Fruit fly (Drosophila melanogaster): ENCODE measurements around the gene eEF1gamma.
A peak's percentile ranks its signal among the peaks of the same experiment; 100 is the strongest.

The eEF1gamma gene

DNA sequence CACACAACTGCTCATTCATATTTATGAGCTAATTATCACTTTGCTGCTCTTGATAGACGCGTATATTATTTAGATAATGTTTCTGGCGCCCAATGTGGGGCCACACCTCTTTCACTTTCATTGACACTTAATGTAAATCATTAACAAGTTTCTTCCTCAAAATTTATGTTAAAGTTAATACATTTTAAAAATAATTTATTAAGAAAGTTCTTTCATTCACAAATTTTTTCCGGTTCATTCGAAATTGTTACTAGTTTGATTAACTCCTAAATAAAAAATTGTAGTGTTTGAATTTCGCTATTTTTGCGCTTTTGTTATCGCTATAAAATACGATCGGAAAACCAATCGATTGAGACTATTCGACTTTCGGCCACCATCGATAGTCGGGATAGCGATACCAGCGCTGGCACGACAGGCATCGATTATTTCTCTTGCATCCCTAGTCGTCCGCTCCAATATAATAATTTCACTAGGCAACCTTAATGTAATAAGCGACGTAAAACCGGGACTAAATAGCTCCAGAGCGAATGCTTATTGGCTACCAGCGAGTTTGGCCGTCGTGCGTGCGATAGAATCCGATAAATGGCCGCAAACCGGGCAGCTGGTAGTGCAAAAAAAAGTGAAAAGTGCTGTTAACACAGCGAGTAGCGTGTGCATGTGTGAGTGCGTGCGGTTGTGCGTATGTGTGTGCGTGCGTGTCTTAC, 8.9 kb downstream of the eEF1gamma start, which contains the start of gene Usp1 (continued):
- TF ChIP-seq CG33557 (GFP tag; optimal IDR thresholded peaks at IDR 0.05), result no peak
- TF ChIP-seq dmrt11E (tag; optimal IDR thresholded peaks at IDR 0.05), result no peak
- peak; percentile 16 for TF ChIP-seq CG10979 (tag; optimal IDR thresholded peaks at IDR 0.05)
- TF ChIP-seq MTF-1 (GFP tag; optimal IDR thresholded peaks at IDR 0.05; ENCODE audit: borderline replicate concordance), result no peak
- TF ChIP-seq CG6791 (GFP tag; IDR thresholded peaks at IDR 0.05; ENCODE audit: partially characterized antibody), result peak; percentile 99
- TF ChIP-seq CG9727 (GFP tag; optimal IDR thresholded peaks at IDR 0.05), result no peak
- no peak for TF ChIP-seq CG2120 (GFP tag; optimal IDR thresholded peaks at IDR 0.05)
- no peak for TF ChIP-seq Antp (GFP tag; optimal IDR thresholded peaks at IDR 0.05)
- TF ChIP-seq CTCF (GFP tag; optimal IDR thresholded peaks at IDR 0.05), result no peak
- TF ChIP-seq CG5245 (GFP tag; optimal IDR thresholded peaks at IDR 0.05), result no peak
- TF ChIP-seq chinmo (GFP tag; IDR thresholded peaks at IDR 0.05; ENCODE audit: partially characterized antibody), result peak; percentile 91; the same call in 2 of the 4 replicates
- TF ChIP-seq CG2116 (GFP tag; optimal IDR thresholded peaks at IDR 0.05), result peak; percentile 97
- no peak for TF ChIP-seq CG11398 (GFP tag; optimal IDR thresholded peaks at IDR 0.05)
- TF ChIP-seq CG14965 (GFP tag; optimal IDR thresholded peaks at IDR 0.05; ENCODE audit: borderline replicate concordance), result no peak
- no peak for TF ChIP-seq CG8765 (GFP tag; IDR thresholded peaks at IDR 0.05)
- TF ChIP-seq NC2β (GFP tag; optimal IDR thresholded peaks at IDR 0.05), result no peak
- TF ChIP-seq CG9437 (GFP tag; optimal IDR thresholded peaks at IDR 0.05), result peak; percentile 73
- no peak for TF ChIP-seq CG4424 (GFP tag; optimal IDR thresholded peaks at IDR 0.05)
- peak; percentile 27 for TF ChIP-seq CG8924 (tag; optimal IDR thresholded peaks at IDR 0.05)
- TF ChIP-seq CG17186 (GFP tag; optimal IDR thresholded peaks at IDR 0.05), result peak; percentile 75
- no peak for TF ChIP-seq CG34376 (GFP tag; optimal IDR thresholded peaks at IDR 0.05)
- peak; percentile 94 for TF ChIP-seq BEAF-32 (GFP tag; optimal IDR thresholded peaks at IDR 0.05)
- TF ChIP-seq CG7556 (GFP tag; optimal IDR thresholded peaks at IDR 0.05), result no peak
- TF ChIP-seq CG6254 (GFP tag; optimal IDR thresholded peaks at IDR 0.05), result no peak
- TF ChIP-seq CG1233 (GFP tag; optimal IDR thresholded peaks at IDR 0.05), result no peak
- peak; percentile 93 for TF ChIP-seq MESR4 (GFP tag; optimal IDR thresholded peaks at IDR 0.05)
- TF ChIP-seq CG9932 (GFP tag; IDR thresholded peaks at IDR 0.05), result peak; percentile 63
- TF ChIP-seq sim (GFP tag; IDR thresholded peaks at IDR 0.05), result no peak
- no peak for TF ChIP-seq Tbp (GFP tag; optimal IDR thresholded peaks at IDR 0.05)
- TF ChIP-seq hbn (GFP tag; IDR thresholded peaks at IDR 0.05; ENCODE audit: partially characterized antibody), result peak; percentile 87
- TF ChIP-seq Lim3 (GFP tag; IDR thresholded peaks at IDR 0.05), result no peak
- TF ChIP-seq HmgD (GFP tag; optimal IDR thresholded peaks at IDR 0.05), result peak; percentile 42
- TF ChIP-seq btn (GFP tag; optimal IDR thresholded peaks at IDR 0.05), result no peak
- no peak for TF ChIP-seq dimm (GFP tag; IDR thresholded peaks at IDR 0.05)
- TF ChIP-seq grau (tag; optimal IDR thresholded peaks at IDR 0.05), result peak; percentile 10
- TF ChIP-seq gce (GFP tag; IDR thresholded peaks at IDR 0.05), result no peak
- TF ChIP-seq Chrac-16 (GFP tag; optimal IDR thresholded peaks at IDR 0.05), result no peak
- peak; percentile 96 for TF ChIP-seq Opbp (GFP tag; IDR thresholded peaks at IDR 0.05; ENCODE audit: partially characterized antibody)
- TF ChIP-seq Dref (GFP tag; IDR thresholded peaks at IDR 0.05), result peak; percentile 100
- no peak for TF ChIP-seq CHES-1-like (GFP tag; optimal IDR thresholded peaks at IDR 0.05)
- TF ChIP-seq CG34224 (GFP tag; IDR thresholded peaks at IDR 0.05; ENCODE audit: partially characterized antibody), result peak; percentile 95
- TF ChIP-seq ATbp (GFP tag; optimal IDR thresholded peaks at IDR 0.05), result no peak
- no peak for TF ChIP-seq gcm (GFP tag; optimal IDR thresholded peaks at IDR 0.05)
- TF ChIP-seq CG9609 (GFP tag; optimal IDR thresholded peaks at IDR 0.05), result peak; percentile 16
- TF ChIP-seq CG12299 (tag; optimal IDR thresholded peaks at IDR 0.05), result peak; percentile 10
- peak; percentile 96 for TF ChIP-seq CG13287 (GFP tag; IDR thresholded peaks at IDR 0.05; ENCODE audit: partially characterized antibody)
- no peak for TF ChIP-seq ewg (GFP tag; optimal IDR thresholded peaks at IDR 0.05)
- no peak for TF ChIP-seq pho (GFP tag; optimal IDR thresholded peaks at IDR 0.05)
- no peak for TF ChIP-seq CG10654 (GFP tag; optimal IDR thresholded peaks at IDR 0.05)
- no peak for TF ChIP-seq CG8089 (GFP tag; optimal IDR thresholded peaks at IDR 0.05)

All from whole organism, embryonic.